Fruit fly (Drosophila melanogaster) whole organism, embryonic: ENCODE results near the gene CG43880.
A peak's percentile ranks its signal among the peaks of the same experiment; 100 is the strongest.

Source experiments
- BtbVII ChIP-seq: fragments of 200-800 bp; sonication (Bioruptor generic); optimal IDR thresholded peaks from 3 replicates; lab custom pipeline; 2017; ENCODE audit warnings: missing biosample characterization, mild to moderate bottlenecking, missing genetic modification characterization
- CG11723 ChIP-seq: fragments of 200-800 bp; sonication (Bioruptor generic); optimal IDR thresholded peaks from 2 replicates; lab custom pipeline; 2017; ENCODE audit warnings: missing biosample characterization, mild to moderate bottlenecking, missing genetic modification characterization
- CG1233 ChIP-seq: fragments of 200-800 bp; sonication (Bioruptor generic); optimal IDR thresholded peaks from 4 replicates; lab custom pipeline; 2018; ENCODE audit warnings: missing biosample characterization, mild to moderate bottlenecking, missing genetic modification characterization
- CG13894 ChIP-seq: fragments of 200-800 bp; sonication (Bioruptor generic); optimal IDR thresholded peaks from 3 replicates; lab custom pipeline; 2018; ENCODE audit warnings: missing biosample characterization, mild to moderate bottlenecking, missing genetic modification characterization, moderate library complexity
- CG15479 ChIP-seq: fragments of 200-800 bp; sonication (Bioruptor generic); optimal IDR thresholded peaks from 3 replicates; lab custom pipeline; 2019; ENCODE audit warnings: missing biosample characterization, mild to moderate bottlenecking, missing genetic modification characterization, moderate library complexity
- CG15601 ChIP-seq: fragments of 200-800 bp; sonication (Bioruptor generic); optimal IDR thresholded peaks from 3 replicates; lab custom pipeline; 2019; ENCODE audit warnings: missing biosample characterization, mild to moderate bottlenecking, missing genetic modification characterization, moderate library complexity
- CG1603 ChIP-seq: fragments of 200-800 bp; sonication (Bioruptor generic); optimal IDR thresholded peaks from 2 replicates; lab custom pipeline; 2019; ENCODE audit warnings: missing biosample characterization, mild to moderate bottlenecking, missing genetic modification characterization, moderate library complexity
- CG17328 ChIP-seq: fragments of 200-800 bp; sonication (Bioruptor generic); IDR thresholded peaks from 2 replicates; pipeline ENCODE4 v1.3.6; 2022; ENCODE audit warnings: missing biosample characterization, missing genetic modification characterization
- CG17359 ChIP-seq: fragments of 200-800 bp; sonication (Bioruptor generic); optimal IDR thresholded peaks from 3 replicates; lab custom pipeline; 2018; ENCODE audit warnings: missing biosample characterization, mild to moderate bottlenecking, missing genetic modification characterization, moderate library complexity
- CG17361 ChIP-seq: fragments of 200-800 bp; sonication (Bioruptor generic); IDR thresholded peaks from 3 replicates; pipeline ENCODE4 v1.3.6; 2022; ENCODE audit warnings: missing biosample characterization, missing genetic modification characterization
- CG17385 ChIP-seq: fragments of 200-800 bp; sonication (Bioruptor generic); optimal IDR thresholded peaks from 3 replicates; lab custom pipeline; 2018; ENCODE audit warnings: missing biosample characterization, mild to moderate bottlenecking, missing genetic modification characterization
- CG17829 ChIP-seq: fragments of 200-800 bp; optimal IDR thresholded peaks from 2 replicates; lab custom pipeline; 2019; ENCODE audit warnings: missing biosample characterization, mild to moderate bottlenecking, missing genetic modification characterization, moderate library complexity
- CG18764 ChIP-seq: fragments of 200-800 bp; sonication (Bioruptor generic); optimal IDR thresholded peaks from 3 replicates; lab custom pipeline; 2016; ENCODE audit warnings: missing biosample characterization, missing genetic modification characterization
- CG3281 ChIP-seq: fragments of 200-800 bp; sonication (Bioruptor generic); optimal IDR thresholded peaks from 3 replicates; lab custom pipeline; 2017; ENCODE audit warnings: missing biosample characterization, mild to moderate bottlenecking, missing genetic modification characterization
- CG33557 ChIP-seq: fragments of 200-800 bp; sonication (Bioruptor generic); optimal IDR thresholded peaks from 2 replicates; lab custom pipeline; 2019; ENCODE audit warnings: missing biosample characterization, mild to moderate bottlenecking, missing genetic modification characterization, moderate library complexity
- CG3407 ChIP-seq: fragments of 200-800 bp; sonication (Bioruptor generic); optimal IDR thresholded peaks from 2 replicates; lab custom pipeline; 2018; ENCODE audit warnings: missing biosample characterization, mild to moderate bottlenecking, missing genetic modification characterization
- CG8359 ChIP-seq: fragments of 200-800 bp; sonication (Bioruptor generic); optimal IDR thresholded peaks from 2 replicates; lab custom pipeline; 2017; ENCODE audit warnings: missing biosample characterization, mild to moderate bottlenecking, missing genetic modification characterization, borderline replicate concordance
- CG8924 ChIP-seq: fragments of 200-800 bp; optimal IDR thresholded peaks from 3 replicates; lab custom pipeline; 2019; ENCODE audit warnings: missing biosample characterization, mild to moderate bottlenecking, missing genetic modification characterization, moderate library complexity
- CHES-1-like ChIP-seq: fragments of 200-800 bp; sonication (Bioruptor generic); optimal IDR thresholded peaks from 2 replicates; lab custom pipeline; 2016; ENCODE audit warnings: missing biosample characterization, missing genetic modification characterization
- D ChIP-seq, 2 experiments: fragments of 200-800 bp in 1 of 2; fragments of >200 bp in 1 of 2; sonication (Bioruptor generic) in 1 of 2; optimal IDR thresholded peaks; 2 replicates in 1 of 2; 3 replicates in 1 of 2; lab custom pipeline; 2017; ENCODE audit warnings: mild to moderate bottlenecking in 1 of 2, missing biosample characterization in 1 of 2, missing genetic modification characterization in 1 of 2, missing genetic modification reagents in 1 of 2
- Gug ChIP-seq: fragments of 200-800 bp; sonication (Bioruptor generic); IDR thresholded peaks from 4 replicates; pipeline ENCODE4 v1.3.6; 2022; ENCODE audit warnings: missing biosample characterization, missing genetic modification characterization
- Hmr ChIP-seq: fragments of 200-800 bp; sonication (Bioruptor generic); optimal IDR thresholded peaks from 3 replicates; lab custom pipeline; 2017; ENCODE audit warnings: mild to moderate bottlenecking, missing biosample characterization, missing genetic modification reagents, missing genetic modification characterization
- Hr51 ChIP-seq, 2 experiments: fragments of 200-800 bp; sonication (Bioruptor generic); optimal IDR thresholded peaks; 2 replicates in 1 of 2; 3 replicates in 1 of 2; lab custom pipeline; 2016 to 2018; ENCODE audit warnings: missing biosample characterization in 2 of 2, missing genetic modification characterization in 2 of 2, mild to moderate bottlenecking in 1 of 2, moderate library complexity in 1 of 2
- Jarid2 ChIP-seq: fragments of 200-800 bp; sonication (Bioruptor generic); optimal IDR thresholded peaks from 3 replicates; lab custom pipeline; 2017; ENCODE audit warnings: mild to moderate bottlenecking, missing biosample characterization, missing genetic modification reagents, missing genetic modification characterization
- Kr ChIP-seq: fragments of 200-800 bp; sonication (Bioruptor generic); optimal IDR thresholded peaks from 2 replicates; lab custom pipeline; 2017; ENCODE audit warnings: missing biosample characterization, mild to moderate bottlenecking, missing genetic modification characterization
- Lhr ChIP-seq: fragments of 200-800 bp; sonication (Bioruptor generic); optimal IDR thresholded peaks from 3 replicates; lab custom pipeline; 2017; ENCODE audit warnings: mild to moderate bottlenecking, missing biosample characterization, missing genetic modification reagents, missing genetic modification characterization
- Vsx1 ChIP-seq: fragments of 200-800 bp; sonication (Bioruptor generic); optimal IDR thresholded peaks from 2 replicates; lab custom pipeline; 2017; ENCODE audit warnings: missing biosample characterization, mild to moderate bottlenecking, missing genetic modification characterization, missing genetic modification reagents
- Xrp1 ChIP-seq: fragments of 200-800 bp; sonication (Bioruptor generic); IDR thresholded peaks from 2 replicates; pipeline ENCODE4 v1.3.6; 2022; ENCODE audit warnings: missing biosample characterization, missing genetic modification characterization
- YL-1 ChIP-seq: fragments of 200-800 bp; sonication (Bioruptor generic); optimal IDR thresholded peaks from 3 replicates; lab custom pipeline; 2017; ENCODE audit warnings: missing biosample characterization, mild to moderate bottlenecking, missing genetic modification characterization
- bcd ChIP-seq: fragments of 200-800 bp; sonication (Bioruptor generic); optimal IDR thresholded peaks from 2 replicates; lab custom pipeline; 2017; ENCODE audit warnings: missing biosample characterization, mild to moderate bottlenecking, missing genetic modification characterization
- corto ChIP-seq: fragments of 200-800 bp; sonication (Bioruptor generic); optimal IDR thresholded peaks from 2 replicates; lab custom pipeline; 2016; ENCODE audit warnings: missing biosample characterization, mild to moderate bottlenecking, missing genetic modification characterization, moderate library complexity
- crp ChIP-seq, 2 experiments: fragments of 200-800 bp; sonication (Bioruptor generic); optimal IDR thresholded peaks; 2 replicates in 1 of 2; 3 replicates in 1 of 2; lab custom pipeline; 2017; ENCODE audit warnings: missing biosample characterization in 2 of 2, missing genetic modification characterization in 2 of 2, mild to moderate bottlenecking in 1 of 2, moderate library complexity in 1 of 2
- dati ChIP-seq: fragments of 200-800 bp; sonication (Bioruptor generic); IDR thresholded peaks from 2 replicates; pipeline ENCODE4 v1.3.6; 2022; ENCODE audit warnings: missing biosample characterization, missing genetic modification characterization
- exex ChIP-seq: fragments of 200-800 bp; sonication (Bioruptor generic); optimal IDR thresholded peaks from 4 replicates; lab custom pipeline; 2018; ENCODE audit warnings: missing biosample characterization, mild to moderate bottlenecking, missing genetic modification characterization, moderate library complexity
- her ChIP-seq: fragments of 200-800 bp; sonication (Bioruptor generic); optimal IDR thresholded peaks from 2 replicates; lab custom pipeline; 2016; ENCODE audit warnings: missing biosample characterization, missing genetic modification characterization
- kah ChIP-seq: fragments of 200-800 bp; sonication (Bioruptor generic); optimal IDR thresholded peaks from 2 replicates; lab custom pipeline; 2018; ENCODE audit warnings: missing biosample characterization, mild to moderate bottlenecking, missing genetic modification characterization
- kay ChIP-seq: fragments of 200-800 bp; sonication (Bioruptor generic); optimal IDR thresholded peaks from 2 replicates; lab custom pipeline; 2016; ENCODE audit warnings: missing biosample characterization, missing genetic modification characterization
- kni ChIP-seq: fragments of 200-800 bp; sonication (Bioruptor generic); optimal IDR thresholded peaks from 3 replicates; lab custom pipeline; 2017; ENCODE audit warnings: mild to moderate bottlenecking, missing biosample characterization, missing genetic modification reagents, missing genetic modification characterization
- lola ChIP-seq, 3 experiments: fragments of >200 bp in 2 of 3; fragments of 200-800 bp in 1 of 3; sonication (Bioruptor generic) in 1 of 3; optimal IDR thresholded peaks; 2 replicates each; lab custom pipeline; 2017 to 2019; ENCODE audit warnings: missing biosample characterization in 3 of 3, missing genetic modification characterization in 3 of 3, mild to moderate bottlenecking in 1 of 3, moderate library complexity in 1 of 3
- nau ChIP-seq: fragments of 200-800 bp; sonication (Bioruptor generic); optimal IDR thresholded peaks from 3 replicates; lab custom pipeline; 2017; ENCODE audit warnings: missing biosample characterization, mild to moderate bottlenecking, missing genetic modification characterization, missing genetic modification reagents
- nerfin-1 ChIP-seq: fragments of 200-800 bp; sonication (Bioruptor generic); optimal IDR thresholded peaks from 3 replicates; lab custom pipeline; 2019; ENCODE audit warnings: missing biosample characterization, mild to moderate bottlenecking, missing genetic modification characterization, moderate library complexity
- prd ChIP-seq, 3 experiments: fragments of >200 bp in 2 of 3; fragments of 200-800 bp in 1 of 3; sonication (Bioruptor generic) in 1 of 3; optimal IDR thresholded peaks in 2 of 3; IDR thresholded peaks in 1 of 3; 2 replicates in 2 of 3; 3 replicates in 1 of 3; pipeline versions ENCODE4 v1.3.6 to Lab custom; 2017 to 2022; ENCODE audit warnings: missing biosample characterization in 1 of 3, missing genetic modification characterization in 1 of 3
- repo ChIP-seq: fragments of 200-800 bp; sonication (Bioruptor generic); optimal IDR thresholded peaks from 2 replicates; lab custom pipeline; 2016; ENCODE audit warnings: missing biosample characterization, missing genetic modification characterization
- sens ChIP-seq: fragments of 200-800 bp; sonication (Bioruptor generic); peaks from one replicate; lab custom pipeline; 2016; ENCODE audit warnings: missing biosample characterization, missing genetic modification characterization
- wek ChIP-seq: fragments of 200-800 bp; sonication (Bioruptor generic); optimal IDR thresholded peaks from 3 replicates; lab custom pipeline; 2018; ENCODE audit warnings: missing biosample characterization, mild to moderate bottlenecking, missing genetic modification characterization, moderate library complexity

Gene CG43880

DNA sequence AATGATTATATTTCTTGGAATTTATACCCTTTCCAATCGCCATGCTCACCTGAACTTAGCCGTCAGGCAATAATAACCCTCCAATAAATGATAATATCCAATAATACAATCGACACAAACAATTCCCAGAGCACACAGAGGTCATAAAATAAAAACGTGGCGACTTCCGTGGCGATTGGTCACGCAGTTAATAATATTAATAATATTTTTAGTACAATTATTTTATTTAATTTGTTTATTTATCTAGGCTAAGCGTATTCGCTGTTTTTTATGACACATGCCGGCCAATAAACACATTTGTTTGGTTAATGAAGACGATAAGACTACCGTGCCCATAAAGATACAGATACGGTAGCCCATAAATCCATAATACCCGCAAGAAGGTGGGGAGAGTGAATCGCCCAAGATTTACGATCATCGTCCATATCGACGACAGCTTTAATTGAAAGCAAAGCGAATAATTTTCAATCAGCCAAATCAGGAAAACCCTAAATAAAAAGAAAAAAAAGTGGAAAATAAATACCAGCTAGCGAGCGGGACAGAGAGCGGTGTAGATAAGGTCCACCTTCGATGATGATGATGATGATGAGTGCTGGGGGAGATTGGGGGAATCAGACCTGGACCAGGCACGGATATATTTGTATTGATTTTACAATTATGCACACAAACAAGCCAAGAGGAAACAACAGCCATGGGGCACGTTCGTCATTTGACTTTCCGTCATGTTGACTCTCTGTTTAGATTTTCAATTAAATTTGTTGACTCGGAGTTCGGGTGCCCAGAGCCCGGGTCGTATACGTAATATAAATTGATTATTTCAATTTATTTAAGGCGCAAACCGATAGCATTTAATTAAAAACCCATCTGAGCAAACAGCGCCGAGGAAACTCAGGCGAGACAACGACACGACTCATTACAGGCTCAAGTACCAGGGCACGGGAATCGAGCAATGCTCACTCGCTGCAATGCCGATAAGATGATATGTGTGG, 14.9 kb upstream of the CG43880 start (continued):
- TF ChIP-seq CG17829 (tag; lab: Kevin White, UChicago) (no peak), Kr (no peak), lola (GFP tag; optimal IDR thresholded peaks at IDR 0.05; lab: Kevin White, UChicago) (peak in 1 of 3 experiments; percentile 17), CG1603 (tag; lab: Kevin White, UChicago) (peak; percentile 43), BtbVII (GFP tag; lab: Kevin White, UChicago) (peak; percentile 23), CG3407 (GFP tag; lab: Kevin White, UChicago) (peak; percentile 51), bcd (GFP tag; lab: Kevin White, UChicago) (peak; percentile 11), CG8924 (tag; lab: Kevin White, UChicago) (peak; percentile 5), repo (GFP tag; lab: Kevin White, UChicago) (peak; percentile 12), Vsx1 (GFP tag; lab: Kevin White, UChicago) (peak; percentile 66), CG15479 (GFP tag; lab: Kevin White, UChicago) (no peak), kay (no peak), CG3281 (GFP tag; lab: Kevin White, UChicago) (peak; percentile 65), CG13894 (tag; lab: Kevin White, UChicago) (peak; percentile 65), CG17385 (GFP tag; lab: Kevin White, UChicago) (peak; percentile 4), wek (GFP tag; lab: Kevin White, UChicago) (peak; percentile 11), Gug (GFP tag; lab: Robert Waterston, UW) (no peak), CG15601 (tag; lab: Kevin White, UChicago) (peak; percentile 45), her (no peak), CG18764 (GFP tag; lab: Kevin White, UChicago) (peak; percentile 17), prd (optimal IDR thresholded peaks at IDR 0.05; lab: Kevin White, UChicago) (no peak), prd (GFP tag; IDR thresholded peaks at IDR 0.05; lab: Robert Waterston, UW) (no peak), CG8359 (GFP tag; lab: Kevin White, UChicago) (peak; percentile 9), CG17361 (GFP tag; lab: Robert Waterston, UW) (0 out of 3 replicates have a peak, but pooled peaks have one; percentile 26), sens (GFP tag; lab: Kevin White, UChicago) (peak; percentile 73), CHES-1-like (GFP tag; lab: Kevin White, UChicago) (no peak), CG17328 (GFP tag; lab: Robert Waterston, UW) (peak; percentile 24; the same call in 1 of the 2 replicates), exex (peak; percentile 100), CG33557 (GFP tag; lab: Kevin White, UChicago) (peak; percentile 52), Xrp1 (peak; percentile 64), kni (GFP tag; lab: Kevin White, UChicago) (peak; percentile 61), corto (GFP tag; lab: Kevin White, UChicago) (peak; percentile 55), crp (GFP tag; optimal IDR thresholded peaks at IDR 0.05; lab: Kevin White, UChicago) (no peak), Hr51 (GFP tag; optimal IDR thresholded peaks at IDR 0.05; lab: Kevin White, UChicago) (peak in 1 of 2 experiments; percentile 27), Hmr (GFP tag; lab: Kevin White, UChicago) (peak; percentile 32), nau (GFP tag; lab: Kevin White, UChicago) (peak; percentile 15), Lhr (GFP tag; lab: Kevin White, UChicago) (peak; percentile 23), kah (GFP tag; lab: Kevin White, UChicago) (no peak), CG1233 (GFP tag; lab: Kevin White, UChicago) (peak; percentile 12), CG11723 (GFP tag; lab: Kevin White, UChicago) (peak; percentile 27), dati (GFP tag; lab: Robert Waterston, UW) (peak; percentile 10; the same call in 1 of the 2 replicates), CG17359 (tag; lab: Kevin White, UChicago) (peak; percentile 1), D (optimal IDR thresholded peaks at IDR 0.05; lab: Kevin White, UChicago) (no peak), D (GFP tag; optimal IDR thresholded peaks at IDR 0.05; lab: Kevin White, UChicago) (peak; percentile 20), YL-1 (GFP tag; lab: Kevin White, UChicago) (peak; percentile 15), nerfin-1 (tag; lab: Kevin White, UChicago) (no peak), Jarid2 (GFP tag; lab: Kevin White, UChicago) (no peak)
